Fruit fly (Drosophila melanogaster) whole organism: ENCODE measurements around the gene CG11889.

ENCODE experiments used
- CG8478 ChIP-seq: fragments of >200 bp; optimal IDR thresholded peaks from 2 replicates; lab custom pipeline; 2018; ENCODE audit warnings: inconsistent platforms
- EcR ChIP-seq, 2 experiments: fragments of >200 bp; optimal IDR thresholded peaks; 2 replicates each; lab custom pipeline; 2017; ENCODE audit warnings: missing biosample characterization in 2 of 2, missing genetic modification characterization in 2 of 2, missing genetic modification reagents in 2 of 2
- pan ChIP-seq: fragments of >200 bp; optimal IDR thresholded peaks from 2 replicates; lab custom pipeline; 2017
- psq ChIP-seq: fragments of >200 bp; optimal IDR thresholded peaks from 2 replicates; lab custom pipeline; 2017

DNA sequence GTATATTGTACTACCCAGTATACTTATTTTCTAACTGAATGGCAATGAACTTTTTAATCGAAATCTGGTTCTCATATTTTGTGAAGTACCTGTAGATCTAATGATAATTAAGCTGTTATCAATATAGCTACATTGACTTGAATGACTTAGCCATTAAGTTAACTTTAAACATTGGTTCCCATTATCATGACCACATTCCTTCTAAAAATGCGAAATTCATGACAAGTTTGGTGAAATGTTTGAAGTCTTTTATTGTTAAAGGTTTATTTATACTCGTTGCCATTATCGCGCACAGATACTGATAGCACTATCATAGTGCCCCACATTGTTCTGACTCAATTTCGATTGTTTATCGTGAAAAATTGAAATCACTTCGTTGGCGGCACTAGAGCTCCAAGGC is 50.9 kb downstream of the CG11889 start:
- TF ChIP-seq pan (lab: Kevin White, UChicago) (no peak), EcR (GFP tag; optimal IDR thresholded peaks at IDR 0.05; lab: Kevin White, UChicago) (no peak), psq (no peak), CG8478 (lab: Kevin White, UChicago) (no peak)
